Comparison of ENCODE assay signal across 1 fruit fly cellular context in the genomic region with DNA sequence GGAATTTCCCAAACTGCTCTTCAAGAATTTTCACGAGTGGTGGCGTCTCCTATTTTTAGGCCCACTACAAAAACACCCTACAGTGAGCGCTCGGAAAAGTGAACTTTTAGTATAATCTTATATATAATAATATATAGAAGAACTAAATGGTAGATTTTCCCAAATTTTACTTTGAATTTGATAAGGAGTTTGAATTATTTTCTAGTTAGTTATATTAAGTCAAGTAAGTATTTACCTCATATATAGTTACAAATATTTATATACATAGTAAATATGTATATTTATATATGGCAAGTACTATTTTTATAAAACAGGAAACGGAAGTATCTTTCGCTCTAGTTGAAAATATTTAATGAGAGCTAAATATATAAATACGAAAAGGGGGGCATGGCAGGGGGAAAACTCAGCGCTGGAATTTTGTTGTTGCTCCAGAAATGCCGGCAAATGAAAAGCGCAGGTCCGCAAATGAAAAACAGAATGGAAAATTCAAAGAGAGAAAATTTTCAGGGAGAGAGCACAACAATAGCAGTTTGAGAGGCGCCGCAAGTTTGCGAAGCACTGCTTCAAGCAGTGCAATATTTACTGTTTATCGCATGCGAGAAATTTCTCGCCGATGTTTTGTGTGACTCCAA.
A peak's percentile ranks its signal among the peaks of the same experiment; 100 is the strongest.
TF ChIP-seq lines count a peak whose summit lies in the region.

No protein-coding gene starts in this region.

TF ChIP-seq in whole organism, embryonic, 481 proteins besides CTCF, POLR2A, EP300 and RAD21 (continued from another document and continues in another):
- peak; percentile 38 for TF ChIP-seq CG15601 (tag; optimal IDR thresholded peaks at IDR 0.05; lab: Kevin White, UChicago)
- no peak for TF ChIP-seq Hsf (GFP tag; optimal IDR thresholded peaks at IDR 0.05; lab: Kevin White, UChicago)
- TF ChIP-seq CG8478 (optimal IDR thresholded peaks at IDR 0.05; lab: Kevin White, UChicago) = no peak
- TF ChIP-seq CG34224 (GFP tag; IDR thresholded peaks at IDR 0.05; lab: Robert Waterston, UW; ENCODE audit: partially characterized antibody) = peak; percentile 66
- no peak for TF ChIP-seq GATAe (GFP tag; conservative IDR thresholded peaks at IDR 0.05; lab: Robert Waterston, UW)
- TF ChIP-seq nmo (GFP tag; optimal IDR thresholded peaks at IDR 0.05; lab: Kevin White, UChicago) = peak; percentile 20
- TF ChIP-seq Stat92E (GFP tag; optimal IDR thresholded peaks at IDR 0.05; lab: Kevin White, UChicago) = no peak
- TF ChIP-seq YL-1 (GFP tag; optimal IDR thresholded peaks at IDR 0.05; lab: Kevin White, UChicago) = peak; percentile 12
- no peak for TF ChIP-seq shn (GFP tag; optimal IDR thresholded peaks at IDR 0.05; lab: Kevin White, UChicago)
- no peak for TF ChIP-seq CG12942 (GFP tag; optimal IDR thresholded peaks at IDR 0.05; lab: Kevin White, UChicago)
- TF ChIP-seq Mrtf (GFP tag; IDR thresholded peaks at IDR 0.05; lab: Robert Waterston, UW) = no peak
- TF ChIP-seq D19B (GFP tag; optimal IDR thresholded peaks at IDR 0.05; lab: Kevin White, UChicago) = no peak
- TF ChIP-seq nerfin-1 (tag; optimal IDR thresholded peaks at IDR 0.05; lab: Kevin White, UChicago) = peak; percentile 90
- no peak for TF ChIP-seq D (optimal IDR thresholded peaks at IDR 0.05; lab: Kevin White, UChicago)
- TF ChIP-seq D (GFP tag; optimal IDR thresholded peaks at IDR 0.05; lab: Kevin White, UChicago) = peak; percentile 1
- peak; percentile 22 for TF ChIP-seq CG9727 (GFP tag; optimal IDR thresholded peaks at IDR 0.05; lab: Kevin White, UChicago)
- TF ChIP-seq Hr51 (GFP tag; optimal IDR thresholded peaks at IDR 0.05; lab: Kevin White, UChicago) = peak in 1 of 2 experiments; percentile 47
- TF ChIP-seq danr (GFP tag; IDR thresholded peaks at IDR 0.05; lab: Robert Waterston, UW) = no peak
- TF ChIP-seq stc (GFP tag; IDR thresholded peaks at IDR 0.05; lab: Robert Waterston, UW) = 0 out of 2 replicates have a peak, but pooled peaks have one; percentile 33
- 0 out of 2 replicates have a peak, but pooled peaks have one; percentile 14 for TF ChIP-seq CG6272 (GFP tag; IDR thresholded peaks at IDR 0.05; lab: Robert Waterston, UW)
- no peak for TF ChIP-seq CG7987 (GFP tag; optimal IDR thresholded peaks at IDR 0.05; lab: Kevin White, UChicago)
- TF ChIP-seq onecut (GFP tag; IDR thresholded peaks at IDR 0.05; lab: Robert Waterston, UW) = no peak
- TF ChIP-seq CG6791 (GFP tag; IDR thresholded peaks at IDR 0.05; lab: Robert Waterston, UW; ENCODE audit: partially characterized antibody) = peak; percentile 70
- TF ChIP-seq Bteb2 (GFP tag; optimal IDR thresholded peaks at IDR 0.05; lab: Kevin White, UChicago) = no peak
- no peak for TF ChIP-seq CG31388 (GFP tag; optimal IDR thresholded peaks at IDR 0.05; lab: Kevin White, UChicago)
- TF ChIP-seq eve (GFP tag; optimal IDR thresholded peaks at IDR 0.05; lab: Kevin White, UChicago) = no peak
- TF ChIP-seq pita (GFP tag; optimal IDR thresholded peaks at IDR 0.05; lab: Kevin White, UChicago) = no peak
- no peak for TF ChIP-seq nau (GFP tag; optimal IDR thresholded peaks at IDR 0.05; lab: Kevin White, UChicago)
- peak; percentile 7 for TF ChIP-seq Fer3 (tag; optimal IDR thresholded peaks at IDR 0.05; lab: Kevin White, UChicago)
- TF ChIP-seq CG2202 (tag; optimal IDR thresholded peaks at IDR 0.05; lab: Kevin White, UChicago) = no peak
- no peak for TF ChIP-seq CG11560 (tag; IDR thresholded peaks at IDR 0.05; lab: Robert Waterston, UW)
- peak; percentile 32 for TF ChIP-seq dmrt11E (tag; optimal IDR thresholded peaks at IDR 0.05; lab: Kevin White, UChicago)
- TF ChIP-seq zfh2 (GFP tag; optimal IDR thresholded peaks at IDR 0.05; lab: Kevin White, UChicago) = no peak
- no peak for TF ChIP-seq CG1233 (GFP tag; optimal IDR thresholded peaks at IDR 0.05; lab: Kevin White, UChicago)
- TF ChIP-seq en (GFP tag; optimal IDR thresholded peaks at IDR 0.05; lab: Kevin White, UChicago) = no peak
- peak; percentile 34 for TF ChIP-seq E2f2 (GFP tag; IDR thresholded peaks at IDR 0.05; lab: Robert Waterston, UW)
- no peak for TF ChIP-seq CG31224 (GFP tag; IDR thresholded peaks at IDR 0.05; lab: Robert Waterston, UW)
- no peak for TF ChIP-seq Nf-YA (GFP tag; IDR thresholded peaks at IDR 0.05; lab: Robert Waterston, UW)
- TF ChIP-seq hb (GFP tag; IDR thresholded peaks at IDR 0.05; lab: Robert Waterston, UW; ENCODE audit: partially characterized antibody) = no peak
- no peak for TF ChIP-seq Tbp (GFP tag; optimal IDR thresholded peaks at IDR 0.05; lab: Kevin White, UChicago)
- TF ChIP-seq Asciz (GFP tag; optimal IDR thresholded peaks at IDR 0.05; lab: Kevin White, UChicago) = peak; percentile 42
- TF ChIP-seq Hr39 (optimal IDR thresholded peaks at IDR 0.05; lab: Kevin White, UChicago) = no peak
- no peak for TF ChIP-seq HLHmδ (GFP tag; optimal IDR thresholded peaks at IDR 0.05; lab: Kevin White, UChicago)
- TF ChIP-seq knrl (GFP tag; IDR thresholded peaks at IDR 0.05; lab: Robert Waterston, UW; ENCODE audit: partially characterized antibody) = peak; percentile 79
- TF ChIP-seq CG8924 (tag; optimal IDR thresholded peaks at IDR 0.05; lab: Kevin White, UChicago) = peak; percentile 66
- TF ChIP-seq CG5953 (GFP tag; IDR thresholded peaks at IDR 0.05; lab: Robert Waterston, UW) = no peak
- no peak for TF ChIP-seq NC2α (GFP tag; optimal IDR thresholded peaks at IDR 0.05; lab: Kevin White, UChicago)
- TF ChIP-seq CG17568 (GFP tag; optimal IDR thresholded peaks at IDR 0.05; lab: Kevin White, UChicago) = peak; percentile 66
- TF ChIP-seq CG10147 (GFP tag; optimal IDR thresholded peaks at IDR 0.05; lab: Kevin White, UChicago) = no peak
- TF ChIP-seq lab (GFP tag; optimal IDR thresholded peaks at IDR 0.05; lab: Kevin White, UChicago) = no peak
- peak; percentile 39 for TF ChIP-seq CrebB (tag; optimal IDR thresholded peaks at IDR 0.05; lab: Kevin White, UChicago)
- TF ChIP-seq CG7271 (tag; optimal IDR thresholded peaks at IDR 0.05; lab: Kevin White, UChicago) = no peak
- no peak for TF ChIP-seq CG4617 (GFP tag; optimal IDR thresholded peaks at IDR 0.05; lab: Kevin White, UChicago; ENCODE audit: borderline replicate concordance)
- TF ChIP-seq chinmo (GFP tag; IDR thresholded peaks at IDR 0.05; lab: Robert Waterston, UW; ENCODE audit: partially characterized antibody) = peak; percentile 86; the same call in 2 of the 4 replicates
- TF ChIP-seq CG13624 (GFP tag; optimal IDR thresholded peaks at IDR 0.05; lab: Kevin White, UChicago) = no peak
- no peak for TF ChIP-seq CG16863 (GFP tag; optimal IDR thresholded peaks at IDR 0.05; lab: Kevin White, UChicago)
- TF ChIP-seq Adf1 (GFP tag; IDR thresholded peaks at IDR 0.05; lab: Robert Waterston, UW) = no peak
- no peak for TF ChIP-seq ara (GFP tag; IDR thresholded peaks at IDR 0.05; lab: Robert Waterston, UW)
- TF ChIP-seq slp2 (GFP tag; optimal IDR thresholded peaks at IDR 0.05; lab: Kevin White, UChicago) = no peak
- peak; percentile 45 for TF ChIP-seq CG13296 (GFP tag; optimal IDR thresholded peaks at IDR 0.05; lab: Kevin White, UChicago)
- TF ChIP-seq Drgx (GFP tag; IDR thresholded peaks at IDR 0.05; lab: Robert Waterston, UW) = peak; percentile 17; the same call in 1 of the 2 replicates
- no peak for TF ChIP-seq CG14050 (GFP tag; IDR thresholded peaks at IDR 0.05; lab: Robert Waterston, UW)
- TF ChIP-seq CG30431 (GFP tag; optimal IDR thresholded peaks at IDR 0.05; lab: Kevin White, UChicago) = no peak
- TF ChIP-seq CG13123 (GFP tag; optimal IDR thresholded peaks at IDR 0.05; lab: Kevin White, UChicago) = no peak
- TF ChIP-seq Kr (GFP tag; optimal IDR thresholded peaks at IDR 0.05; lab: Kevin White, UChicago) = no peak
- TF ChIP-seq Trl (optimal IDR thresholded peaks at IDR 0.05; lab: Kevin White, UChicago) = peak; percentile 68 to 75
- TF ChIP-seq Trl (GFP tag; optimal IDR thresholded peaks at IDR 0.05; lab: Kevin White, UChicago) = peak; percentile 21
- TF ChIP-seq NfI (GFP tag; optimal IDR thresholded peaks at IDR 0.05; lab: Kevin White, UChicago) = peak; percentile 52
- peak; percentile 52; the same call in 2 of the 3 replicates for TF ChIP-seq CG16813 (GFP tag; IDR thresholded peaks at IDR 0.05; lab: Robert Waterston, UW; ENCODE audit: partially characterized antibody)
- no peak for TF ChIP-seq fd96Cb (tag; optimal IDR thresholded peaks at IDR 0.05; lab: Kevin White, UChicago)
- TF ChIP-seq CG4404 (GFP tag; IDR thresholded peaks at IDR 0.05; lab: Robert Waterston, UW) = no peak
- peak; percentile 7 for TF ChIP-seq bcd (GFP tag; optimal IDR thresholded peaks at IDR 0.05; lab: Kevin White, UChicago)
- TF ChIP-seq grn (GFP tag; optimal IDR thresholded peaks at IDR 0.05; lab: Kevin White, UChicago) = no peak
- TF ChIP-seq CG15514 (GFP tag; optimal IDR thresholded peaks at IDR 0.05; lab: Kevin White, UChicago) = no peak
- no peak for TF ChIP-seq CG12299 (tag; optimal IDR thresholded peaks at IDR 0.05; lab: Kevin White, UChicago)
- TF ChIP-seq CG6683 (GFP tag; optimal IDR thresholded peaks at IDR 0.05; lab: Kevin White, UChicago) = no peak
- TF ChIP-seq ATbp (GFP tag; optimal IDR thresholded peaks at IDR 0.05; lab: Kevin White, UChicago) = peak; percentile 39
- peak; percentile 31 for TF ChIP-seq CG7556 (GFP tag; optimal IDR thresholded peaks at IDR 0.05; lab: Kevin White, UChicago)
- no peak for TF ChIP-seq ase (GFP tag; IDR thresholded peaks at IDR 0.05; lab: Robert Waterston, UW)
- TF ChIP-seq Max (GFP tag; optimal IDR thresholded peaks at IDR 0.05; lab: Kevin White, UChicago) = no peak
- peak; percentile 9 for TF ChIP-seq Ssrp (tag; optimal IDR thresholded peaks at IDR 0.05; lab: Kevin White, UChicago)
- peak; percentile 48 for TF ChIP-seq CG13424 (tag; optimal IDR thresholded peaks at IDR 0.05; lab: Kevin White, UChicago)
- no peak for TF ChIP-seq tgo (GFP tag; IDR thresholded peaks at IDR 0.05; lab: Robert Waterston, UW)
- no peak for TF ChIP-seq CG11723 (GFP tag; optimal IDR thresholded peaks at IDR 0.05; lab: Kevin White, UChicago)
- no peak for TF ChIP-seq Bdp1 (GFP tag; optimal IDR thresholded peaks at IDR 0.05; lab: Kevin White, UChicago)
- TF ChIP-seq CG4707 (GFP tag; optimal IDR thresholded peaks at IDR 0.05; lab: Kevin White, UChicago) = peak; percentile 12
- TF ChIP-seq odd (GFP tag; optimal IDR thresholded peaks at IDR 0.05; lab: Kevin White, UChicago) = peak; percentile 67
- peak; percentile 33 for TF ChIP-seq CG13894 (tag; optimal IDR thresholded peaks at IDR 0.05; lab: Kevin White, UChicago)
- no peak for TF ChIP-seq BEAF-32 (GFP tag; optimal IDR thresholded peaks at IDR 0.05; lab: Kevin White, UChicago)
- TF ChIP-seq kni (GFP tag; optimal IDR thresholded peaks at IDR 0.05; lab: Kevin White, UChicago) = no peak
- TF ChIP-seq CG9609 (GFP tag; optimal IDR thresholded peaks at IDR 0.05; lab: Kevin White, UChicago) = no peak
- TF ChIP-seq CG5180 (GFP tag; optimal IDR thresholded peaks at IDR 0.05; lab: Kevin White, UChicago) = no peak
- no peak for TF ChIP-seq exex (tag; optimal IDR thresholded peaks at IDR 0.05; lab: Kevin White, UChicago)
- TF ChIP-seq E2f1 (GFP tag; IDR thresholded peaks at IDR 0.05; lab: Robert Waterston, UW) = no peak
- TF ChIP-seq pb (GFP tag; optimal IDR thresholded peaks at IDR 0.05; lab: Kevin White, UChicago) = no peak
- TF ChIP-seq CG16815 (GFP tag; optimal IDR thresholded peaks at IDR 0.05; lab: Kevin White, UChicago) = no peak
- TF ChIP-seq unc-4 (GFP tag; IDR thresholded peaks at IDR 0.05; lab: Robert Waterston, UW; ENCODE audit: partially characterized antibody) = peak; percentile 54
- no peak for TF ChIP-seq da (GFP tag; optimal IDR thresholded peaks at IDR 0.05; lab: Kevin White, UChicago)
- TF ChIP-seq MBD-R2 (GFP tag; IDR thresholded peaks at IDR 0.05; lab: Robert Waterston, UW) = peak; percentile 50
- no peak for TF ChIP-seq CG14965 (GFP tag; optimal IDR thresholded peaks at IDR 0.05; lab: Kevin White, UChicago; ENCODE audit: borderline replicate concordance)
- no peak for TF ChIP-seq CG7786 (GFP tag; optimal IDR thresholded peaks at IDR 0.05; lab: Kevin White, UChicago)
- peak; percentile 46 for TF ChIP-seq CG12391 (tag; optimal IDR thresholded peaks at IDR 0.05; lab: Kevin White, UChicago)
- TF ChIP-seq esg (GFP tag; conservative IDR thresholded peaks at IDR 0.05; lab: Robert Waterston, UW) = no peak
- TF ChIP-seq Mad (GFP tag; optimal IDR thresholded peaks at IDR 0.05; lab: Kevin White, UChicago) = no peak
- no peak for TF ChIP-seq pros (GFP tag; optimal IDR thresholded peaks at IDR 0.05; lab: Kevin White, UChicago)
- no peak for TF ChIP-seq Ets65A (GFP tag; lab: Kevin White, UChicago)
- no peak for TF ChIP-seq run (tag; optimal IDR thresholded peaks at IDR 0.05; lab: Kevin White, UChicago)
- no peak for TF ChIP-seq CG7745 (tag; optimal IDR thresholded peaks at IDR 0.05; lab: Kevin White, UChicago)
- peak; percentile 16 for TF ChIP-seq CG13775 (GFP tag; optimal IDR thresholded peaks at IDR 0.05; lab: Kevin White, UChicago)
- TF ChIP-seq Hmx (GFP tag; optimal IDR thresholded peaks at IDR 0.05; lab: Kevin White, UChicago) = no peak
- TF ChIP-seq CG1603 (tag; optimal IDR thresholded peaks at IDR 0.05; lab: Kevin White, UChicago) = peak; percentile 31
- TF ChIP-seq slbo (GFP tag; IDR thresholded peaks at IDR 0.05; lab: Robert Waterston, UW) = no peak
- no peak for TF ChIP-seq CG2889 (GFP tag; IDR thresholded peaks at IDR 0.05; lab: Robert Waterston, UW)
- no peak for TF ChIP-seq sc (optimal IDR thresholded peaks at IDR 0.05; lab: Kevin White, UChicago)
- TF ChIP-seq sc (GFP tag; optimal IDR thresholded peaks at IDR 0.05; lab: Kevin White, UChicago) = no peak
- no peak for TF ChIP-seq CG8359 (GFP tag; optimal IDR thresholded peaks at IDR 0.05; lab: Kevin White, UChicago; ENCODE audit: borderline replicate concordance)
- peak; percentile 43 for TF ChIP-seq CG7839 (tag; optimal IDR thresholded peaks at IDR 0.05; lab: Kevin White, UChicago)
- TF ChIP-seq schlank (tag; optimal IDR thresholded peaks at IDR 0.05; lab: Kevin White, UChicago) = no peak
- TF ChIP-seq CG10321 (GFP tag; IDR thresholded peaks at IDR 0.05; lab: Robert Waterston, UW) = no peak
- no peak for TF ChIP-seq Dip2 (GFP tag; IDR thresholded peaks at IDR 0.05; lab: Robert Waterston, UW)
- no peak for TF ChIP-seq CG10209 (GFP tag; optimal IDR thresholded peaks at IDR 0.05; lab: Kevin White, UChicago)
- no peak for TF ChIP-seq CkIIα-i1 (GFP tag; IDR thresholded peaks at IDR 0.05; lab: Robert Waterston, UW)
- TF ChIP-seq CG10959 (GFP tag; IDR thresholded peaks at IDR 0.05; lab: Robert Waterston, UW) = no peak
- TF ChIP-seq bbx (GFP tag; IDR thresholded peaks at IDR 0.05; lab: Robert Waterston, UW; ENCODE audit: partially characterized antibody) = peak; percentile 78
- peak; percentile 81 for TF ChIP-seq Ets97D (GFP tag; optimal IDR thresholded peaks at IDR 0.05; lab: Kevin White, UChicago)
- no peak for TF ChIP-seq CG3995 (GFP tag; optimal IDR thresholded peaks at IDR 0.05; lab: Kevin White, UChicago)
- peak; percentile 51 for TF ChIP-seq Blimp-1 (GFP tag; optimal IDR thresholded peaks at IDR 0.05; lab: Kevin White, UChicago)
